Fruit fly (Drosophila melanogaster): ENCODE results near the gene CG13310.

The CG13310 gene

dm6 chr3L:8827133-8827867 is 27.0 kb upstream of the CG13310 start, which contains the start of gene dally (continued):
- TF ChIP-seq CG11085 (GFP tag; IDR thresholded peaks at IDR 0.05) (0 out of 2 replicates have a peak, but pooled peaks have one; percentile 15), crol (GFP tag; IDR thresholded peaks at IDR 0.05) (peak; percentile 30; the same call in 1 of the 2 replicates), CG2202 (tag; optimal IDR thresholded peaks at IDR 0.05) (peak; percentile 2), en (GFP tag; optimal IDR thresholded peaks at IDR 0.05) (no peak), Lpt (GFP tag; optimal IDR thresholded peaks at IDR 0.05) (no peak), phol (tag; optimal IDR thresholded peaks at IDR 0.05) (no peak), CG7987 (GFP tag; optimal IDR thresholded peaks at IDR 0.05) (peak; percentile 64), maf-S (GFP tag; optimal IDR thresholded peaks at IDR 0.05) (no peak), Dp (GFP tag; optimal IDR thresholded peaks at IDR 0.05) (no peak), mam (GFP tag; optimal IDR thresholded peaks at IDR 0.05) (no peak), CG6254 (GFP tag; optimal IDR thresholded peaks at IDR 0.05) (peak; percentile 55), row (GFP tag; IDR thresholded peaks at IDR 0.05) (peak; percentile 81), CG31441 (GFP tag; IDR thresholded peaks at IDR 0.05) (peak; percentile 20; the same call in 1 of the 2 replicates), gce (GFP tag; IDR thresholded peaks at IDR 0.05) (no peak), CG8290 (GFP tag; optimal IDR thresholded peaks at IDR 0.05) (no peak), CG8290 (tag; optimal IDR thresholded peaks at IDR 0.05) (peak in 1 of 2 experiments; percentile 76), CG7786 (GFP tag; optimal IDR thresholded peaks at IDR 0.05) (no peak), Dfd (GFP tag; optimal IDR thresholded peaks at IDR 0.05) (no peak), B-H1 (GFP tag; IDR thresholded peaks at IDR 0.05) (no peak; the same call in 2 of the 3 replicates), Dad (GFP tag; optimal IDR thresholded peaks at IDR 0.05) (peak; percentile 11), zen2 (GFP tag; IDR thresholded peaks at IDR 0.05; ENCODE audit: partially characterized antibody) (peak; percentile 62; the same call in 1 of the 3 replicates), CG7372 (GFP tag; IDR thresholded peaks at IDR 0.05) (peak; percentile 67; the same call in 1 of the 2 replicates), CG8924 (tag; optimal IDR thresholded peaks at IDR 0.05) (no peak), Awh (GFP tag; IDR thresholded peaks at IDR 0.05) (no peak), CG4707 (GFP tag; optimal IDR thresholded peaks at IDR 0.05) (peak; percentile 32), pita (GFP tag; optimal IDR thresholded peaks at IDR 0.05) (no peak), CG15479 (GFP tag; optimal IDR thresholded peaks at IDR 0.05) (peak; percentile 7), HLH4C (GFP tag; IDR thresholded peaks at IDR 0.05; ENCODE audit: partially characterized antibody) (peak; percentile 50), CG9797 (GFP tag; optimal IDR thresholded peaks at IDR 0.05) (no peak), Taf1 (GFP tag; IDR thresholded peaks at IDR 0.05) (no peak), CG18619 (GFP tag; optimal IDR thresholded peaks at IDR 0.05) (no peak), CG2120 (GFP tag; optimal IDR thresholded peaks at IDR 0.05) (peak; percentile 14), CG10654 (GFP tag; optimal IDR thresholded peaks at IDR 0.05) (no peak), ranshi (GFP tag; IDR thresholded peaks at IDR 0.05) (no peak), Dref (GFP tag; IDR thresholded peaks at IDR 0.05) (no peak; the same call in 1 of the 2 replicates), ftz-f1 (GFP tag; optimal IDR thresholded peaks at IDR 0.05) (peak; percentile 44), CG17912 (GFP tag; optimal IDR thresholded peaks at IDR 0.05) (peak; percentile 31), pnt (GFP tag; optimal IDR thresholded peaks at IDR 0.05) (no peak), dati (GFP tag; IDR thresholded peaks at IDR 0.05) (no peak), CG11696 (GFP tag; IDR thresholded peaks at IDR 0.05) (0 out of 2 replicates have a peak, but pooled peaks have one; percentile 40), CHES-1-like (GFP tag; optimal IDR thresholded peaks at IDR 0.05) (peak; percentile 10), CG16779 (GFP tag; IDR thresholded peaks at IDR 0.05) (0 out of 2 replicates have a peak, but pooled peaks have one; percentile 20), Xbp1 (GFP tag; optimal IDR thresholded peaks at IDR 0.05) (no peak), shn (GFP tag; optimal IDR thresholded peaks at IDR 0.05) (no peak), CG18764 (GFP tag; optimal IDR thresholded peaks at IDR 0.05) (no peak), CG10321 (GFP tag; IDR thresholded peaks at IDR 0.05) (no peak; the same call in 1 of the 2 replicates), nerfin-2 (GFP tag; IDR thresholded peaks at IDR 0.05; ENCODE audit: partially characterized antibody) (no peak; the same call in 1 of the 2 replicates), Abd-B (GFP tag; optimal IDR thresholded peaks at IDR 0.05) (no peak), CG13296 (GFP tag; optimal IDR thresholded peaks at IDR 0.05) (peak; percentile 31), hth (optimal IDR thresholded peaks at IDR 0.05) (no peak), crc (GFP tag; optimal IDR thresholded peaks at IDR 0.05) (no peak)

Measured in whole organism, embryonic.